Fruit fly (Drosophila melanogaster) whole organism, wandering third instar larva: Measurements from ENCODE around the gene Tengl1.

Experiments used
- Dfd ChIP-seq: fragments of >200 bp; optimal IDR thresholded peaks from 2 replicates; lab custom pipeline; 2017; ENCODE audit warnings: missing biosample characterization, missing genetic modification characterization
- Mio ChIP-seq: sonication (Bioruptor generic); optimal IDR thresholded peaks from 2 replicates; lab custom pipeline; 2016; ENCODE audit warnings: missing biosample characterization, missing genetic modification characterization
- br ChIP-seq: fragments of 200-800 bp; sonication (Bioruptor generic); optimal IDR thresholded peaks from 2 replicates; lab custom pipeline; 2016; ENCODE audit warnings: missing biosample characterization, missing genetic modification characterization
- fru ChIP-seq: fragments of 200-800 bp; sonication (Bioruptor generic); optimal IDR thresholded peaks from 3 replicates; lab custom pipeline; 2016; ENCODE audit warnings: missing biosample characterization, mild to moderate bottlenecking, missing genetic modification characterization
- psq ChIP-seq: fragments of 200-800 bp; sonication (Bioruptor generic); optimal IDR thresholded peaks from 3 replicates; lab custom pipeline; 2017; ENCODE audit warnings: missing biosample characterization, mild to moderate bottlenecking, missing genetic modification characterization, moderate library complexity
- sage ChIP-seq: fragments of 200-800 bp; sonication (Bioruptor generic); optimal IDR thresholded peaks from 2 replicates; lab custom pipeline; 2016; ENCODE audit warnings: missing biosample characterization, mild to moderate bottlenecking, missing genetic modification characterization
- tai ChIP-seq: sonication (Bioruptor generic); optimal IDR thresholded peaks from 2 replicates; lab custom pipeline; 2016; ENCODE audit warnings: missing biosample characterization, missing genetic modification characterization

dm6 chr2L:2251175-2251574 is 10.8 kb upstream of the Tengl1 start, which contains the start of gene Ser12:
- TF ChIP-seq Dfd (GFP tag; lab: Kevin White, UChicago) (no peak), psq (GFP tag; lab: Kevin White, UChicago) (no peak), tai (GFP tag; lab: Kevin White, UChicago) (no peak), Mio (GFP tag; lab: Kevin White, UChicago) (no peak), br (GFP tag; lab: Kevin White, UChicago) (no peak), sage (no peak), fru (GFP tag; lab: Kevin White, UChicago) (no peak)
